Worm (Caenorhabditis elegans) whole organism, L2 larva: ENCODE measurements around the gene zhit-3.

Experiments
- C34F6.9 ChIP-seq: fragments of 150-350 bp; optimal IDR thresholded peaks from 2 replicates; lab custom pipeline; 2014; ENCODE audit warnings: missing biosample characterization, missing genetic modification characterization
- F13H6.1 ChIP-seq: sonication (generic microtip); optimal IDR thresholded peaks from 2 replicates; lab custom pipeline; 2016; ENCODE audit warnings: missing genetic modification characterization, missing compliant biosample characterization
- Y55F3AM.14 ChIP-seq: fragments of 200-800 bp; sonication (Bioruptor generic); optimal IDR thresholded peaks from 2 replicates; lab custom pipeline; 2018; ENCODE audit warnings: mild to moderate bottlenecking, missing genetic modification characterization, missing compliant biosample characterization
- ZK546.5 ChIP-seq: sonication (generic microtip); optimal IDR thresholded peaks from 2 replicates; lab custom pipeline; 2017; ENCODE audit warnings: missing biosample characterization, missing genetic modification characterization
- alr-1 ChIP-seq: fragments of 150-350 bp; optimal IDR thresholded peaks from 2 replicates; lab custom pipeline; 2014; ENCODE audit warnings: missing biosample characterization, missing genetic modification characterization
- aly-2 ChIP-seq: fragments of 150-350 bp; optimal IDR thresholded peaks from 2 replicates; lab custom pipeline; 2014; ENCODE audit warnings: missing biosample characterization, missing genetic modification characterization
- ama-1 ChIP-seq: fragments of 150-350 bp; optimal IDR thresholded peaks from 2 replicates; lab custom pipeline; 2018; ENCODE audit warnings: inconsistent platforms
- blmp-1 ChIP-seq: sonication (generic microtip); optimal IDR thresholded peaks from 2 replicates; lab custom pipeline; 2017; ENCODE audit warnings: missing genetic modification characterization, mild to moderate bottlenecking, missing compliant biosample characterization, antibody characterized with exemption, moderate library complexity; ENCODE audit not compliant: insufficient read depth
- crh-2 ChIP-seq: sonication (generic microtip); optimal IDR thresholded peaks from 2 replicates; lab custom pipeline; 2017; ENCODE audit warnings: missing biosample characterization, missing genetic modification characterization
- dmd-4 ChIP-seq: sonication (generic microtip); optimal IDR thresholded peaks from 2 replicates; lab custom pipeline; 2017; ENCODE audit warnings: missing biosample characterization, missing genetic modification characterization
- egl-27 ChIP-seq: sonication (generic microtip); optimal IDR thresholded peaks from 3 replicates; lab custom pipeline; 2017; ENCODE audit warnings: missing biosample characterization, missing genetic modification reagents, missing genetic modification characterization
- elt-1 ChIP-seq: fragments of 150-350 bp; optimal IDR thresholded peaks from 2 replicates; lab custom pipeline; 2014; ENCODE audit warnings: missing biosample characterization, missing genetic modification characterization
- elt-3 ChIP-seq: sonication (generic microtip); optimal IDR thresholded peaks from 2 replicates; lab custom pipeline; 2017; ENCODE audit warnings: missing biosample characterization, missing genetic modification characterization
- fos-1 ChIP-seq: fragments of 150-350 bp; optimal IDR thresholded peaks from 2 replicates; lab custom pipeline; 2014; ENCODE audit warnings: missing biosample characterization, missing genetic modification characterization
- gmeb-1 ChIP-seq: fragments of 150-350 bp; optimal IDR thresholded peaks from 2 replicates; lab custom pipeline; 2014; ENCODE audit warnings: missing biosample characterization, missing genetic modification characterization
- lin-11 ChIP-seq: fragments of 150-350 bp; sonication (generic microtip); optimal IDR thresholded peaks from 2 replicates; lab custom pipeline; 2014; ENCODE audit warnings: missing biosample characterization, missing genetic modification characterization, inconsistent platforms, mixed read lengths
- lin-13 ChIP-seq: fragments of 150-350 bp; optimal IDR thresholded peaks from 2 replicates; lab custom pipeline; 2014; ENCODE audit warnings: missing biosample characterization, missing genetic modification reagents, missing genetic modification characterization
- lin-39 ChIP-seq: fragments of 150-350 bp; optimal IDR thresholded peaks from 2 replicates; lab custom pipeline; 2014; ENCODE audit warnings: missing biosample characterization, missing genetic modification reagents, missing genetic modification characterization
- lsy-2 ChIP-seq, 2 experiments: fragments of 150-350 bp in 1 of 2; sonication (generic microtip) in 1 of 2; optimal IDR thresholded peaks; 2 replicates each; lab custom pipeline; 2014 to 2017; ENCODE audit warnings: missing biosample characterization in 2 of 2, missing genetic modification characterization in 2 of 2
- mbf-1 ChIP-seq: sonication (generic microtip); optimal IDR thresholded peaks from 2 replicates; lab custom pipeline; 2017; ENCODE audit warnings: missing biosample characterization, missing genetic modification characterization
- mdl-1 ChIP-seq, 2 experiments: fragments of 150-350 bp in 1 of 2; sonication (generic microtip) in 1 of 2; optimal IDR thresholded peaks; 2 replicates each; lab custom pipeline; 2017; ENCODE audit warnings: missing biosample characterization in 2 of 2, missing genetic modification characterization in 2 of 2
- nhr-10 ChIP-seq: sonication (generic microtip); optimal IDR thresholded peaks from 2 replicates; lab custom pipeline; 2017; ENCODE audit warnings: missing biosample characterization, missing genetic modification characterization
- nhr-11 ChIP-seq: fragments of 150-350 bp; optimal IDR thresholded peaks from 2 replicates; lab custom pipeline; 2014; ENCODE audit warnings: missing biosample characterization, missing genetic modification characterization
- nhr-12 ChIP-seq: fragments of 150-350 bp; optimal IDR thresholded peaks from 2 replicates; lab custom pipeline; 2014; ENCODE audit warnings: missing biosample characterization, missing genetic modification characterization
- nhr-129 ChIP-seq: fragments of 150-350 bp; optimal IDR thresholded peaks from 2 replicates; lab custom pipeline; 2014; ENCODE audit warnings: missing biosample characterization, missing genetic modification characterization
- nhr-21 ChIP-seq: fragments of 150-350 bp; optimal IDR thresholded peaks from 2 replicates; lab custom pipeline; 2014; ENCODE audit warnings: missing biosample characterization, missing genetic modification characterization
- nhr-23 ChIP-seq: fragments of 150-350 bp; optimal IDR thresholded peaks from 2 replicates; lab custom pipeline; 2014; ENCODE audit warnings: missing biosample characterization, missing genetic modification reagents, missing genetic modification characterization
- nhr-25 ChIP-seq: fragments of 150-350 bp; sonication (generic microtip); optimal IDR thresholded peaks from 3 replicates; lab custom pipeline; 2014; ENCODE audit warnings: missing biosample characterization, missing genetic modification characterization
- nhr-6 ChIP-seq: fragments of 150-350 bp; optimal IDR thresholded peaks from 2 replicates; lab custom pipeline; 2014; ENCODE audit warnings: missing biosample characterization, missing genetic modification characterization
- nhr-77 ChIP-seq: fragments of 150-350 bp; optimal IDR thresholded peaks from 2 replicates; lab custom pipeline; 2014; ENCODE audit warnings: missing biosample characterization, missing genetic modification characterization
- sem-4 ChIP-seq: fragments of 150-350 bp; optimal IDR thresholded peaks from 2 replicates; lab custom pipeline; 2014; ENCODE audit warnings: missing biosample characterization, missing genetic modification reagents, missing genetic modification characterization
- skn-1 ChIP-seq: sonication (generic microtip); optimal IDR thresholded peaks from 2 replicates; lab custom pipeline; 2017; ENCODE audit warnings: missing biosample characterization, missing genetic modification characterization
- sma-3 ChIP-seq: sonication (generic microtip); optimal IDR thresholded peaks from 2 replicates; lab custom pipeline; 2016; ENCODE audit warnings: missing genetic modification reagents, missing genetic modification characterization, missing compliant biosample characterization
- sma-9 ChIP-seq, 2 experiments: fragments of 150-350 bp in 1 of 2; sonication (generic microtip) in 1 of 2; optimal IDR thresholded peaks; 2 replicates each; lab custom pipeline; 2014 to 2016; ENCODE audit warnings: missing genetic modification characterization in 2 of 2, mild to moderate bottlenecking in 1 of 2, missing biosample characterization in 1 of 2, missing compliant biosample characterization in 1 of 2, missing genetic modification reagents in 1 of 2, moderate library complexity in 1 of 2
- snpc-4 ChIP-seq: fragments of 150-350 bp; optimal IDR thresholded peaks from 2 replicates; lab custom pipeline; 2014; ENCODE audit warnings: missing biosample characterization, missing genetic modification characterization
- unc-62 ChIP-seq: fragments of 150-350 bp; optimal IDR thresholded peaks from 2 replicates; lab custom pipeline; 2014; ENCODE audit warnings: missing biosample characterization, missing genetic modification reagents, missing genetic modification characterization
- zag-1 ChIP-seq: fragments of 150-350 bp; optimal IDR thresholded peaks from 2 replicates; lab custom pipeline; 2014; ENCODE audit warnings: missing biosample characterization, missing genetic modification characterization
- ztf-11 ChIP-seq: sonication (generic microtip); optimal IDR thresholded peaks from 2 replicates; lab custom pipeline; 2017; ENCODE audit warnings: missing biosample characterization, missing genetic modification characterization
- ztf-4 ChIP-seq: fragments of 150-350 bp; optimal IDR thresholded peaks from 2 replicates; lab custom pipeline; 2014; ENCODE audit warnings: missing biosample characterization, missing genetic modification characterization

zhit-3 gene

ce11 chrV:10204863-10205338 is 7.0 kb downstream of the zhit-3 start, which contains the start of the genes ZK856.19 and ZK856.11 (continued):
- TF ChIP-seq sem-4 (tag; lab: Kevin White, UChicago): peak; percentile 21
- TF ChIP-seq sma-9 (GFP tag; optimal IDR thresholded peaks at IDR 0.05; lab: Kevin White, UChicago): peak; percentile 41
- TF ChIP-seq sma-9 (tag; optimal IDR thresholded peaks at IDR 0.05; lab: Kevin White, UChicago): no peak
- TF ChIP-seq elt-3 (tag; lab: Kevin White, UChicago): no peak
- TF ChIP-seq zag-1 (tag; lab: Kevin White, UChicago): no peak
- TF ChIP-seq nhr-10 (tag; lab: Kevin White, UChicago): no peak
- no peak for TF ChIP-seq alr-1 (tag; lab: Kevin White, UChicago)
- TF ChIP-seq C34F6.9 (tag; lab: Kevin White, UChicago): peak; percentile 86
- peak; percentile 25 for TF ChIP-seq ama-1 (lab: Kevin White, UChicago)
- peak; percentile 62 for TF ChIP-seq sma-3 (GFP tag; lab: Kevin White, UChicago)
- no peak for TF ChIP-seq nhr-23
- no peak for TF ChIP-seq lin-39 (tag; lab: Kevin White, UChicago)
- TF ChIP-seq aly-2 (tag; lab: Kevin White, UChicago): no peak
- TF ChIP-seq unc-62 (GFP tag; lab: Kevin White, UChicago): no peak
- no peak for TF ChIP-seq egl-27 (tag; lab: Kevin White, UChicago)
- TF ChIP-seq F13H6.1 (tag; lab: Kevin White, UChicago): no peak
- no peak for TF ChIP-seq nhr-6 (tag; lab: Kevin White, UChicago)
- TF ChIP-seq blmp-1: no peak
- no peak for TF ChIP-seq Y55F3AM.14 (GFP tag; lab: Kevin White, UChicago)
- TF ChIP-seq snpc-4 (tag; lab: Kevin White, UChicago): no peak
- no peak for TF ChIP-seq mdl-1 (tag; optimal IDR thresholded peaks at IDR 0.05; lab: Kevin White, UChicago)
- TF ChIP-seq mbf-1 (tag; lab: Kevin White, UChicago): no peak
- TF ChIP-seq elt-1 (tag; lab: Kevin White, UChicago): no peak
- no peak for TF ChIP-seq dmd-4 (tag; lab: Kevin White, UChicago)
- peak; percentile 51 for TF ChIP-seq lin-13

ce11 chrV:10203435-10204009 is 8.4 kb downstream of the zhit-3 start, which contains the start of gene chpf-1:
TSS of gene chpf-1 (minus strand) at chrV:10203485.
- TF ChIP-seq nhr-129 (peak; percentile 14), ama-1 (lab: Kevin White, UChicago) (peak; percentile 17), egl-27 (tag; lab: Kevin White, UChicago) (no peak), elt-3 (tag; lab: Kevin White, UChicago) (no peak), skn-1 (tag; lab: Kevin White, UChicago) (no peak), ztf-11 (tag; lab: Kevin White, UChicago) (no peak), nhr-12 (tag; lab: Kevin White, UChicago) (no peak), sma-3 (GFP tag; lab: Kevin White, UChicago) (no peak), nhr-21 (tag; lab: Kevin White, UChicago) (no peak), lin-13 (no peak), ztf-4 (tag; lab: Kevin White, UChicago) (no peak), mbf-1 (tag; lab: Kevin White, UChicago) (no peak), unc-62 (GFP tag; lab: Kevin White, UChicago) (no peak), mdl-1 (tag; optimal IDR thresholded peaks at IDR 0.05; lab: Kevin White, UChicago) (no peak), gmeb-1 (tag; lab: Kevin White, UChicago) (no peak), nhr-25 (no peak), sma-9 (GFP tag; optimal IDR thresholded peaks at IDR 0.05; lab: Kevin White, UChicago) (peak; percentile 2), sma-9 (tag; optimal IDR thresholded peaks at IDR 0.05; lab: Kevin White, UChicago) (no peak), crh-2 (tag; lab: Kevin White, UChicago) (peak; percentile 76), nhr-77 (tag; lab: Kevin White, UChicago) (no peak), fos-1 (tag; lab: Kevin White, UChicago) (peak; percentile 70), lsy-2 (tag; optimal IDR thresholded peaks at IDR 0.05; lab: Kevin White, UChicago) (peak in 1 of 2 experiments; percentile 0), blmp-1 (peak; percentile 59), nhr-11 (tag; lab: Kevin White, UChicago) (no peak)
- TF ChIP-seq, all 48 proteins: peak for 7

ce11 chrV:10202340-10202739 is 9.6 kb downstream of the zhit-3 start:
- no peak for TF ChIP-seq ama-1 (lab: Kevin White, UChicago)
- no peak for TF ChIP-seq nhr-10 (tag; lab: Kevin White, UChicago)
- no peak for TF ChIP-seq ztf-4 (tag; lab: Kevin White, UChicago)
- TF ChIP-seq ZK546.5 (tag; lab: Kevin White, UChicago): no peak
- no peak for TF ChIP-seq elt-1 (tag; lab: Kevin White, UChicago)
- TF ChIP-seq lin-11 (tag; lab: Kevin White, UChicago): no peak
- TF ChIP-seq nhr-6 (tag; lab: Kevin White, UChicago): no peak
- TF ChIP-seq lin-13: no peak
- no peak for TF ChIP-seq C34F6.9 (tag; lab: Kevin White, UChicago)
- TF ChIP-seq crh-2 (tag; lab: Kevin White, UChicago): no peak
- no peak for TF ChIP-seq mbf-1 (tag; lab: Kevin White, UChicago)
- TF ChIP-seq blmp-1: no peak
